Fruit fly (Drosophila melanogaster): ENCODE measurements around the gene RpS3.

The RpS3 gene

dm6 chr3R:23390769-23391309 is 32.2 kb downstream of the RpS3 start:
- TF ChIP-seq CrebA (GFP tag; optimal IDR thresholded peaks at IDR 0.05; ENCODE audit: borderline replicate concordance) (no peak), sage (GFP tag; optimal IDR thresholded peaks at IDR 0.05) (no peak), usp (GFP tag; optimal IDR thresholded peaks at IDR 0.05) (no peak), foxo (GFP tag; optimal IDR thresholded peaks at IDR 0.05) (no peak), dmrt93B (GFP tag; optimal IDR thresholded peaks at IDR 0.05) (no peak), lola (GFP tag; optimal IDR thresholded peaks at IDR 0.05) (no peak)

dm6 chr3R:23392235-23392634 is 33.6 kb downstream of the RpS3 start:
- no peak for TF ChIP-seq Abd-B (GFP tag; optimal IDR thresholded peaks at IDR 0.05)
- TF ChIP-seq sage (GFP tag; optimal IDR thresholded peaks at IDR 0.05), result no peak
- no peak for TF ChIP-seq jim (GFP tag; optimal IDR thresholded peaks at IDR 0.05)
- no peak for TF ChIP-seq rgr (GFP tag; optimal IDR thresholded peaks at IDR 0.05)
- TF ChIP-seq CG32264 (GFP tag; optimal IDR thresholded peaks at IDR 0.05), result no peak
- no peak for TF ChIP-seq Hr78 (GFP tag; optimal IDR thresholded peaks at IDR 0.05)

- TF ChIP-seq dl (GFP tag; optimal IDR thresholded peaks at IDR 0.05; ENCODE audit: insufficient read depth in 1 of 2, partially characterized antibody in 2 of 2) (no peak), tai (GFP tag; optimal IDR thresholded peaks at IDR 0.05) (no peak), psq (GFP tag; optimal IDR thresholded peaks at IDR 0.05) (no peak), h (GFP tag; optimal IDR thresholded peaks at IDR 0.05) (no peak), fru (GFP tag; optimal IDR thresholded peaks at IDR 0.05) (no peak), woc (GFP tag; optimal IDR thresholded peaks at IDR 0.05) (no peak), jim (GFP tag; optimal IDR thresholded peaks at IDR 0.05) (no peak), GATAd (GFP tag; optimal IDR thresholded peaks at IDR 0.05) (no peak), sv (GFP tag; optimal IDR thresholded peaks at IDR 0.05) (no peak), Sp1 (GFP tag; optimal IDR thresholded peaks at IDR 0.05) (no peak), brk (GFP tag; optimal IDR thresholded peaks at IDR 0.05) (no peak), Vsx2 (GFP tag; optimal IDR thresholded peaks at IDR 0.05; ENCODE audit: partially characterized antibody) (no peak), usp (GFP tag; optimal IDR thresholded peaks at IDR 0.05) (no peak)
Measured at dm6 chr3R:23393507-23393906, 34.9 kb downstream of the RpS3 start.

DNA sequence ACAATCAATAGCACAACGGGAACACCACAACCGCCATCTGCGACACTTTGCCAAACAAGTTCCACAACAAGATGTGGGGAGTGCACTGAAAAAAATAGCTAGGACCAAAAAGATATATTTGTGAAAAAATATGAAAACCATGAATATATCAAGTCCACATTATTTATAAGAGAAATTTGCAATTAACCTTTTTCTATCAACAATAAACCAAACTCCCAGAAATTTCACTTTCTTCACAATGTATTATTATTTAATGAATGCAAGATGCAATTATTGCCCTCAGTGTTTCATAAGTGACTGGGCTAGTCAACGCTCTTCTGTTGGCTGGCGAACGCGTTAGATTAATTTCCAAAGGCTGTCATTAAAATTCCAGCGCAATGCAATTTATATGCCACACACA is 37.1 kb downstream of the RpS3 start:
- TF ChIP-seq rgr (GFP tag; optimal IDR thresholded peaks at IDR 0.05), result no peak
- TF ChIP-seq dsf (GFP tag; optimal IDR thresholded peaks at IDR 0.05; ENCODE audit: borderline replicate concordance), result no peak
- no peak for TF ChIP-seq Hnf4 (GFP tag; optimal IDR thresholded peaks at IDR 0.05)
- no peak for TF ChIP-seq CG32264 (GFP tag; optimal IDR thresholded peaks at IDR 0.05)
- TF ChIP-seq Myc (optimal IDR thresholded peaks at IDR 0.05), result no peak
- TF ChIP-seq Mio (GFP tag; optimal IDR thresholded peaks at IDR 0.05), result no peak
- no peak for TF ChIP-seq usp (GFP tag; optimal IDR thresholded peaks at IDR 0.05)
- TF ChIP-seq Dif (GFP tag; optimal IDR thresholded peaks at IDR 0.05; ENCODE audit: partially characterized antibody), result no peak
- TF ChIP-seq N (GFP tag; optimal IDR thresholded peaks at IDR 0.05), result no peak

- TF ChIP-seq Sp1 (GFP tag; optimal IDR thresholded peaks at IDR 0.05) (no peak), pan (optimal IDR thresholded peaks at IDR 0.05) (no peak), Vsx2 (GFP tag; optimal IDR thresholded peaks at IDR 0.05; ENCODE audit: partially characterized antibody) (no peak), sage (GFP tag; optimal IDR thresholded peaks at IDR 0.05) (no peak), CG9705 (GFP tag; optimal IDR thresholded peaks at IDR 0.05) (no peak), Dfd (GFP tag; optimal IDR thresholded peaks at IDR 0.05) (no peak), ey (GFP tag; optimal IDR thresholded peaks at IDR 0.05) (no peak)
Measured at dm6 chr3R:23396548-23397294, 38.1 kb downstream of the RpS3 start.

Data from whole organism, wandering third instar larva.